Worm (Caenorhabditis elegans) whole organism, L2 larva: ENCODE measurements around the gene sym-1.
A peak's percentile ranks its signal among the peaks of the same experiment; 100 is the strongest.

Experiments
- C34F6.9 ChIP-seq: fragments of 150-350 bp; optimal IDR thresholded peaks from 2 replicates; lab custom pipeline; 2014; ENCODE audit warnings: missing biosample characterization, missing genetic modification characterization
- R02D3.7 ChIP-seq: fragments of 150-350 bp; optimal IDR thresholded peaks from 2 replicates; lab custom pipeline; 2014; ENCODE audit warnings: missing biosample characterization, missing genetic modification characterization
- Y55F3AM.14 ChIP-seq: fragments of 200-800 bp; sonication (Bioruptor generic); optimal IDR thresholded peaks from 2 replicates; lab custom pipeline; 2018; ENCODE audit warnings: mild to moderate bottlenecking, missing genetic modification characterization, missing compliant biosample characterization
- ZK546.5 ChIP-seq: sonication (generic microtip); optimal IDR thresholded peaks from 2 replicates; lab custom pipeline; 2017; ENCODE audit warnings: missing biosample characterization, missing genetic modification characterization
- alr-1 ChIP-seq: fragments of 150-350 bp; optimal IDR thresholded peaks from 2 replicates; lab custom pipeline; 2014; ENCODE audit warnings: missing biosample characterization, missing genetic modification characterization
- aly-2 ChIP-seq: fragments of 150-350 bp; optimal IDR thresholded peaks from 2 replicates; lab custom pipeline; 2014; ENCODE audit warnings: missing biosample characterization, missing genetic modification characterization
- ama-1 ChIP-seq: fragments of 150-350 bp; optimal IDR thresholded peaks from 2 replicates; lab custom pipeline; 2018; ENCODE audit warnings: inconsistent platforms
- blmp-1 ChIP-seq: sonication (generic microtip); optimal IDR thresholded peaks from 2 replicates; lab custom pipeline; 2017; ENCODE audit warnings: missing genetic modification characterization, mild to moderate bottlenecking, missing compliant biosample characterization, antibody characterized with exemption, moderate library complexity; ENCODE audit not compliant: insufficient read depth
- ceh-16 ChIP-seq: fragments of 150-350 bp; optimal IDR thresholded peaks from 2 replicates; lab custom pipeline; 2014; ENCODE audit warnings: missing biosample characterization, missing genetic modification characterization
- ceh-82 ChIP-seq: fragments of 150-350 bp; optimal IDR thresholded peaks from 2 replicates; lab custom pipeline; 2014; ENCODE audit warnings: missing biosample characterization, missing genetic modification characterization
- crh-2 ChIP-seq: sonication (generic microtip); optimal IDR thresholded peaks from 2 replicates; lab custom pipeline; 2017; ENCODE audit warnings: missing biosample characterization, missing genetic modification characterization
- dmd-4 ChIP-seq: sonication (generic microtip); optimal IDR thresholded peaks from 2 replicates; lab custom pipeline; 2017; ENCODE audit warnings: missing biosample characterization, missing genetic modification characterization
- elt-3 ChIP-seq: sonication (generic microtip); optimal IDR thresholded peaks from 2 replicates; lab custom pipeline; 2017; ENCODE audit warnings: missing biosample characterization, missing genetic modification characterization
- fos-1 ChIP-seq: fragments of 150-350 bp; optimal IDR thresholded peaks from 2 replicates; lab custom pipeline; 2014; ENCODE audit warnings: missing biosample characterization, missing genetic modification characterization
- gmeb-1 ChIP-seq: fragments of 150-350 bp; optimal IDR thresholded peaks from 2 replicates; lab custom pipeline; 2014; ENCODE audit warnings: missing biosample characterization, missing genetic modification characterization
- lin-11 ChIP-seq: fragments of 150-350 bp; sonication (generic microtip); optimal IDR thresholded peaks from 2 replicates; lab custom pipeline; 2014; ENCODE audit warnings: missing biosample characterization, missing genetic modification characterization, inconsistent platforms, mixed read lengths
- lin-13 ChIP-seq: fragments of 150-350 bp; optimal IDR thresholded peaks from 2 replicates; lab custom pipeline; 2014; ENCODE audit warnings: missing biosample characterization, missing genetic modification reagents, missing genetic modification characterization
- lin-39 ChIP-seq: fragments of 150-350 bp; optimal IDR thresholded peaks from 2 replicates; lab custom pipeline; 2014; ENCODE audit warnings: missing biosample characterization, missing genetic modification reagents, missing genetic modification characterization
- lsy-2 ChIP-seq, 2 experiments: fragments of 150-350 bp in 1 of 2; sonication (generic microtip) in 1 of 2; optimal IDR thresholded peaks; 2 replicates each; lab custom pipeline; 2014 to 2017; ENCODE audit warnings: missing biosample characterization in 2 of 2, missing genetic modification characterization in 2 of 2
- mab-5 ChIP-seq: fragments of 150-350 bp; optimal IDR thresholded peaks from 2 replicates; lab custom pipeline; 2014; ENCODE audit warnings: missing biosample characterization, missing genetic modification characterization
- mbf-1 ChIP-seq: sonication (generic microtip); optimal IDR thresholded peaks from 2 replicates; lab custom pipeline; 2017; ENCODE audit warnings: missing biosample characterization, missing genetic modification characterization
- mdl-1 ChIP-seq, 2 experiments: fragments of 150-350 bp in 1 of 2; sonication (generic microtip) in 1 of 2; optimal IDR thresholded peaks; 2 replicates each; lab custom pipeline; 2017; ENCODE audit warnings: missing biosample characterization in 2 of 2, missing genetic modification characterization in 2 of 2
- nhr-10 ChIP-seq: sonication (generic microtip); optimal IDR thresholded peaks from 2 replicates; lab custom pipeline; 2017; ENCODE audit warnings: missing biosample characterization, missing genetic modification characterization
- nhr-129 ChIP-seq: fragments of 150-350 bp; optimal IDR thresholded peaks from 2 replicates; lab custom pipeline; 2014; ENCODE audit warnings: missing biosample characterization, missing genetic modification characterization
- nhr-21 ChIP-seq: fragments of 150-350 bp; optimal IDR thresholded peaks from 2 replicates; lab custom pipeline; 2014; ENCODE audit warnings: missing biosample characterization, missing genetic modification characterization
- nhr-237 ChIP-seq: fragments of 150-350 bp; optimal IDR thresholded peaks from 2 replicates; lab custom pipeline; 2014; ENCODE audit warnings: missing biosample characterization, missing genetic modification characterization
- nhr-25 ChIP-seq: fragments of 150-350 bp; sonication (generic microtip); optimal IDR thresholded peaks from 3 replicates; lab custom pipeline; 2014; ENCODE audit warnings: missing biosample characterization, missing genetic modification characterization
- nhr-6 ChIP-seq: fragments of 150-350 bp; optimal IDR thresholded peaks from 2 replicates; lab custom pipeline; 2014; ENCODE audit warnings: missing biosample characterization, missing genetic modification characterization
- nhr-77 ChIP-seq: fragments of 150-350 bp; optimal IDR thresholded peaks from 2 replicates; lab custom pipeline; 2014; ENCODE audit warnings: missing biosample characterization, missing genetic modification characterization
- peb-1 ChIP-seq: fragments of 150-350 bp; optimal IDR thresholded peaks from 2 replicates; lab custom pipeline; 2014; ENCODE audit warnings: missing biosample characterization, missing genetic modification characterization
- sem-4 ChIP-seq: fragments of 150-350 bp; optimal IDR thresholded peaks from 2 replicates; lab custom pipeline; 2014; ENCODE audit warnings: missing biosample characterization, missing genetic modification reagents, missing genetic modification characterization
- sma-3 ChIP-seq: sonication (generic microtip); optimal IDR thresholded peaks from 2 replicates; lab custom pipeline; 2016; ENCODE audit warnings: missing genetic modification reagents, missing genetic modification characterization, missing compliant biosample characterization
- sma-9 ChIP-seq, 2 experiments: fragments of 150-350 bp in 1 of 2; sonication (generic microtip) in 1 of 2; optimal IDR thresholded peaks; 2 replicates each; lab custom pipeline; 2014 to 2016; ENCODE audit warnings: missing genetic modification characterization in 2 of 2, mild to moderate bottlenecking in 1 of 2, missing biosample characterization in 1 of 2, missing compliant biosample characterization in 1 of 2, missing genetic modification reagents in 1 of 2, moderate library complexity in 1 of 2
- unc-55 ChIP-seq: fragments of 150-350 bp; sonication (generic microtip); optimal IDR thresholded peaks from 3 replicates; lab custom pipeline; 2014; ENCODE audit warnings: missing biosample characterization, missing genetic modification reagents, missing genetic modification characterization
- unc-62 ChIP-seq: fragments of 150-350 bp; optimal IDR thresholded peaks from 2 replicates; lab custom pipeline; 2014; ENCODE audit warnings: missing biosample characterization, missing genetic modification reagents, missing genetic modification characterization
- zag-1 ChIP-seq: fragments of 150-350 bp; optimal IDR thresholded peaks from 2 replicates; lab custom pipeline; 2014; ENCODE audit warnings: missing biosample characterization, missing genetic modification characterization
- ztf-1 ChIP-seq: fragments of 200-800 bp; sonication (Bioruptor generic); conservative IDR thresholded peaks from 2 replicates; pipeline ENCODE4 v1.3.6; 2022; ENCODE audit warnings: missing genetic modification characterization, missing compliant biosample characterization
- ztf-11 ChIP-seq: sonication (generic microtip); optimal IDR thresholded peaks from 2 replicates; lab custom pipeline; 2017; ENCODE audit warnings: missing biosample characterization, missing genetic modification characterization
- ztf-4 ChIP-seq: fragments of 150-350 bp; optimal IDR thresholded peaks from 2 replicates; lab custom pipeline; 2014; ENCODE audit warnings: missing biosample characterization, missing genetic modification characterization

The sym-1 gene

DNA sequence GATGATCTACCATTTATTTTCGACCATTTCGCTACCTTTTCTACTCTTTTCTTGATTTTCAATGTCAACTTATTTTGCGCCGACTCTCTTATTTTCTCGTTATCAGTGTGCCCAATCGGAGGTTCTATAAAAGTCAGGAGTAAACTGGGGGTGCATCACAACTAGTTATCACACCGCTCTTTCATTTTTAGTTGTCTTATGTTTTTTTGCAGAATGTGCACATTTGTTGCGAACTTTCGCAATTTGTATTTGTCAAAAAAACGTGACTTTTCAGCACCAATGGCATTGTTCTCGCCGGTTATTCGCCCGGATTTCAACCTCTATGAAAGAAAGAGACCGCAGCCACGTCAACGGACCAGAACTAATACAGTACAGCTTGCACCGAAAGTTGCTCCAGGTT lies 43.8 kb upstream of the sym-1 start:
- TF ChIP-seq sma-3 (GFP tag; lab: Kevin White, UChicago) (no peak), nhr-237 (tag; lab: Kevin White, UChicago) (no peak), unc-55 (GFP tag; lab: Kevin White, UChicago) (no peak), ceh-16 (tag; lab: Kevin White, UChicago) (no peak), fos-1 (tag; lab: Kevin White, UChicago) (peak; percentile 29), zag-1 (no peak)

DNA sequence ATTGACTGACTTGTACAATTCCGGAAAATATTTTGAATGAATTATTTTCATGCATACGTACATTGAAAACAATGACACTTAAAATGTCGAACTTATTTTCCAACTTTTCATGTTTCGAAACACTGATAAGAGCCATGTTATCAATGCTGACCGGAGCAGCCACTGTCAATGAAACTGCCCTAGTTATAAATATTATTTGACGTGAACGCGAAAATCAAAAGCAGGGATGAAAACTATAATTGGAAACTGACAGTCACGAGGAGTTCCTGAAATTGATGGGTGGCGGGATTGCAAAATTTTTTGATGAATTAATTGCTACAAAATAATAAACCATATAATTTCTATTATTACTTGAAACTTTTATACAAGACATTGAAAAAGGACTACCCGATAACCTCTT lies 42.0 kb upstream of the sym-1 start:
- TF ChIP-seq dmd-4 (tag; lab: Kevin White, UChicago) (no peak), crh-2 (tag; lab: Kevin White, UChicago) (no peak), zag-1 (no peak), nhr-129 (tag; lab: Kevin White, UChicago) (no peak), ZK546.5 (no peak), peb-1 (tag; lab: Kevin White, UChicago) (no peak), Y55F3AM.14 (GFP tag; lab: Kevin White, UChicago) (no peak), fos-1 (tag; lab: Kevin White, UChicago) (peak; percentile 51), ceh-82 (tag; lab: Kevin White, UChicago) (no peak), lin-11 (tag; lab: Kevin White, UChicago) (no peak), gmeb-1 (tag; lab: Kevin White, UChicago) (peak; percentile 31), alr-1 (tag; lab: Kevin White, UChicago) (no peak), unc-62 (GFP tag; lab: Kevin White, UChicago) (no peak), sma-3 (GFP tag; lab: Kevin White, UChicago) (no peak), sma-9 (GFP tag; optimal IDR thresholded peaks at IDR 0.05; lab: Kevin White, UChicago) (peak; percentile 5), sma-9 (tag; optimal IDR thresholded peaks at IDR 0.05; lab: Kevin White, UChicago) (no peak)

DNA sequence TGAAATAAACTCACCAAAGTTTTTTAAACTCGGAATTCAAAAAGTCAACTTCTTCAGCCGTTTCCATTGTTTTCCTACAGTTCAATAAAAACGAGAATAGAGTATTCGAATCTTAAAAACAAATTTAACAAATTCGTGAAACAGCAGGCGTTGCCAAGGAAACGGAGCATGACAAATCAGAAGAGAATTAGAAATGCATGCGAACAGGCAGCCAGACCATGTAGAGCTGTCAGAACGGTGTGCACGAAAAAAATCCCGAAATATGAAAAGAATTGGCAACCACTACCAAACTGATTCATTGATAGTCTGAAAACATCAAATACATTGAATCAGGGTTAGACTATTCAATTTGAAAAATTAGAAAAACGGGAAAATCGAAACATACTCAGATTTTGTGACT lies 39.4 kb upstream of the sym-1 start, which contains the start of gene fbxa-81:
Gene fbxa-81 (minus strand): TSS at position 101 of the 400 bp plus-strand sequence.
- TF ChIP-seq nhr-129 (tag; lab: Kevin White, UChicago) (no peak), mdl-1 (tag; optimal IDR thresholded peaks at IDR 0.05; lab: Kevin White, UChicago) (no peak), fos-1 (tag; lab: Kevin White, UChicago) (no peak), mab-5 (tag; lab: Kevin White, UChicago) (no peak), ama-1 (lab: Kevin White, UChicago) (no peak), Y55F3AM.14 (GFP tag; lab: Kevin White, UChicago) (no peak), lsy-2 (tag; optimal IDR thresholded peaks at IDR 0.05; lab: Kevin White, UChicago) (no peak), peb-1 (tag; lab: Kevin White, UChicago) (no peak), nhr-21 (tag; lab: Kevin White, UChicago) (no peak), nhr-10 (tag; lab: Kevin White, UChicago) (no peak), ztf-11 (tag; lab: Kevin White, UChicago) (no peak), alr-1 (tag; lab: Kevin White, UChicago) (no peak), lin-11 (tag; lab: Kevin White, UChicago) (no peak), sem-4 (tag; lab: Kevin White, UChicago) (no peak), aly-2 (tag; lab: Kevin White, UChicago) (no peak), lin-13 (GFP tag; lab: Kevin White, UChicago) (no peak), lin-39 (no peak), elt-3 (tag; lab: Kevin White, UChicago) (no peak)

DNA sequence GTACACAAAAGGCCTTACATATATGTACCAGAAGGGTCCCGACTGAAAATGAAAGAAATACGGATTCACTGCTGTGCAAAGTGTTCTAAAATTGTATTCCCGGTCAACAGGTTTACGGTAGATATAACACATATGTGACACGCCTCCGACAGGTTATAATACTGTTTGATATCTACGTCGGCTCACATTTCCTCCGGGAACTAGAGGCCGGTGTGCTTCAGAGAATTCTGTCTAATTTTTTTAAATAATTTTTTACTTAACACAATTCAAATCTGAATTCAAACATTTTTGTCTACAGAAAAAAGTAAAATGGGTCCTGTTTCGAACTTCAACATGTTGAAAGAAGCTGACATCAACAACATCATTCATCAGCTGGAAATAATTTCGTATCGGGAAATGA lies 38.2 kb upstream of the sym-1 start, which contains the start of gene T24C2.3:
Gene T24C2.3 (plus strand): TSS at position 301 of the 400 bp plus-strand sequence.
- TF ChIP-seq ztf-1 (GFP tag; lab: Robert Waterston, UW) (no peak), peb-1 (tag; lab: Kevin White, UChicago) (no peak), nhr-77 (tag; lab: Kevin White, UChicago) (no peak), crh-2 (tag; lab: Kevin White, UChicago) (no peak), sma-9 (GFP tag; optimal IDR thresholded peaks at IDR 0.05; lab: Kevin White, UChicago) (no peak), sma-9 (tag; optimal IDR thresholded peaks at IDR 0.05; lab: Kevin White, UChicago) (no peak), nhr-25 (tag; lab: Kevin White, UChicago) (no peak), R02D3.7 (tag; lab: Kevin White, UChicago) (no peak), mbf-1 (no peak), nhr-6 (tag; lab: Kevin White, UChicago) (no peak), C34F6.9 (tag; lab: Kevin White, UChicago) (no peak), nhr-21 (tag; lab: Kevin White, UChicago) (no peak), elt-3 (tag; lab: Kevin White, UChicago) (no peak), unc-55 (GFP tag; lab: Kevin White, UChicago) (no peak), ztf-4 (tag; lab: Kevin White, UChicago) (no peak), gmeb-1 (tag; lab: Kevin White, UChicago) (no peak), blmp-1 (tag; lab: Kevin White, UChicago) (no peak)
- TF ChIP-seq, all 48 proteins: peak for 0
